Worm (Caenorhabditis elegans): ENCODE data around the gene Y39C12A.9.

DNA sequence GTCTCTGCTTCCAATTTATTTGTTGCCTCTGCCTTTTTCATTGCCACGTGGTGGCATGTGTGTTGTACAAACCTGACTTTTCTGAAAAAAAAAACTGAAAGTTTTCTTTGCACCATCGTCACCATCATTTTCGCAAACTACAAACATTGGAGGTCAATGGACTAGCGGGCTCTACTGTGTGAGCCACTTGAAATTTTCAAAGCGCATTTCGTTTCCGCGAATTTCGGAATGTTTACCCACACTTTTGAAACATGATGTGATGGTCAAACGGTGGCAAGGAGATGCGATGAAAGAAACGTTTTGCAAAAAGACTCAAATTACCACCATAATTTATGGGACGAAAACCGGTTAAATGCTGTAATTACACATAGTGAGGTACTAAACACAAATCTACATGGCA, 51.1 kb downstream of the Y39C12A.9 start:
- TF ChIP-seq snpc-4 (tag; optimal IDR thresholded peaks at IDR 0.05) = no peak
- no peak for TF ChIP-seq mab-5 (tag; optimal IDR thresholded peaks at IDR 0.05)
- TF ChIP-seq unc-62 (GFP tag; optimal IDR thresholded peaks at IDR 0.05) = no peak
- TF ChIP-seq lsy-2 (tag; optimal IDR thresholded peaks at IDR 0.05) = no peak
- no peak for TF ChIP-seq hlh-1 (tag; optimal IDR thresholded peaks at IDR 0.05)
- TF ChIP-seq nhr-76 (tag; optimal IDR thresholded peaks at IDR 0.05) = no peak
- no peak for TF ChIP-seq mep-1 (tag; optimal IDR thresholded peaks at IDR 0.05)
- TF ChIP-seq pha-4 (tag; optimal IDR thresholded peaks at IDR 0.05) = no peak

All from whole organism, mixed stage, embryonic.